Worm (Caenorhabditis elegans) whole organism, L4 larva: ENCODE measurements around the gene ule-3.

ENCODE experiments used
- D1046.2 ChIP-seq: fragments of 200-800 bp; sonication (Bioruptor generic); IDR thresholded peaks from 2 replicates; pipeline ENCODE4 v1.3.6; 2022; ENCODE audit warnings: missing genetic modification characterization, missing compliant biosample characterization
- F26F4.8 ChIP-seq: fragments of 200-800 bp; sonication (Bioruptor generic); conservative IDR thresholded peaks from 2 replicates; pipeline ENCODE4 v1.3.6; 2022; ENCODE audit warnings: missing genetic modification characterization, missing compliant biosample characterization
- F44E2.7 ChIP-seq: fragments of 200-800 bp; sonication (Bioruptor generic); IDR thresholded peaks from 2 replicates; pipeline ENCODE4 v2.1.2; 2022; ENCODE audit warnings: missing genetic modification characterization, missing compliant biosample characterization
- F49E8.2 ChIP-seq: sonication (generic microtip); optimal IDR thresholded peaks from 2 replicates; lab custom pipeline; 2016; ENCODE audit warnings: missing compliant biosample characterization, mild to moderate bottlenecking, missing genetic modification characterization, borderline replicate concordance
- T26A8.4 ChIP-seq: fragments of 200-800 bp; sonication (Bioruptor generic); IDR thresholded peaks from 2 replicates; pipeline ENCODE4 v1.3.6; 2022; ENCODE audit warnings: missing genetic modification characterization, missing compliant biosample characterization
- aha-1 ChIP-seq: fragments of 150-350 bp; peaks from one replicate; lab custom pipeline; 2014; ENCODE audit warnings: missing biosample characterization, missing genetic modification characterization
- attf-4 ChIP-seq: sonication (generic microtip); optimal IDR thresholded peaks from 3 replicates; lab custom pipeline; 2017; ENCODE audit warnings: missing biosample characterization, missing genetic modification characterization
- ceh-20 ChIP-seq: fragments of 200-800 bp; sonication (Bioruptor generic); IDR thresholded peaks from 2 replicates; pipeline ENCODE4 v1.3.6; 2022; ENCODE audit warnings: missing genetic modification reagents, missing genetic modification characterization, missing compliant biosample characterization
- ceh-32 ChIP-seq: sonication (generic microtip); optimal IDR thresholded peaks from 2 replicates; lab custom pipeline; 2016; ENCODE audit warnings: mild to moderate bottlenecking, missing genetic modification characterization, missing compliant biosample characterization; ENCODE audit not compliant: poor library complexity
- ceh-44 ChIP-seq: fragments of 200-800 bp; sonication (Bioruptor generic); IDR thresholded peaks from 2 replicates; pipeline ENCODE4 v1.3.6; 2022; ENCODE audit warnings: missing genetic modification reagents, missing genetic modification characterization, missing compliant biosample characterization
- ceh-62 ChIP-seq: sonication (generic microtip); optimal IDR thresholded peaks from 2 replicates; lab custom pipeline; 2017; ENCODE audit warnings: missing biosample characterization, missing genetic modification characterization
- ces-1 ChIP-seq: fragments of 150-350 bp; sonication (generic microtip); optimal IDR thresholded peaks from 4 replicates; lab custom pipeline; 2014; ENCODE audit warnings: missing biosample characterization, missing genetic modification reagents, missing genetic modification characterization
- daf-16 ChIP-seq, 3 experiments: sonication (generic microtip); optimal IDR thresholded peaks; 2 replicates each; lab custom pipeline; 2016 to 2017; ENCODE audit warnings: missing genetic modification characterization in 3 of 3, missing genetic modification reagents in 3 of 3, mild to moderate bottlenecking in 2 of 3, missing compliant biosample characterization in 2 of 3, missing biosample characterization in 1 of 3, moderate library complexity in 1 of 3
- daf-19 ChIP-seq: fragments of 200-800 bp; sonication (Bioruptor generic); conservative IDR thresholded peaks from 2 replicates; pipeline ENCODE4 v1.3.6; 2022; ENCODE audit warnings: missing genetic modification characterization, missing compliant biosample characterization
- dmd-6 ChIP-seq: fragments of 200-800 bp; sonication (Bioruptor generic); IDR thresholded peaks from 2 replicates; pipeline ENCODE4 v1.3.6; 2022; ENCODE audit warnings: missing genetic modification reagents, missing genetic modification characterization, missing compliant biosample characterization
- dve-1 ChIP-seq: sonication (generic microtip); optimal IDR thresholded peaks from 2 replicates; lab custom pipeline; 2017; ENCODE audit warnings: antibody characterized with exemption, mild to moderate bottlenecking, missing genetic modification characterization, missing compliant biosample characterization; ENCODE audit not compliant: insufficient read depth
- egl-43 ChIP-seq: fragments of 200-800 bp; sonication (Bioruptor generic); IDR thresholded peaks from 2 replicates; pipeline ENCODE4 v1.3.6; 2022; ENCODE audit warnings: missing genetic modification reagents, missing genetic modification characterization, missing compliant biosample characterization
- hlh-11 ChIP-seq: fragments of 200-800 bp; sonication (Bioruptor generic); optimal IDR thresholded peaks from 2 replicates; lab custom pipeline; 2018; ENCODE audit warnings: mild to moderate bottlenecking, missing genetic modification characterization, missing compliant biosample characterization
- hlh-30 ChIP-seq: sonication (generic microtip); optimal IDR thresholded peaks from 2 replicates; lab custom pipeline; 2017; ENCODE audit warnings: antibody characterized with exemption, mild to moderate bottlenecking, missing genetic modification characterization, missing compliant biosample characterization; ENCODE audit not compliant: insufficient read depth
- hmg-1.1 ChIP-seq: fragments of 200-800 bp; sonication (Bioruptor generic); IDR thresholded peaks from 2 replicates; pipeline ENCODE4 v1.3.6; 2022; ENCODE audit warnings: missing genetic modification reagents, missing genetic modification characterization, missing compliant biosample characterization
- jun-1 ChIP-seq: fragments of 150-350 bp; optimal IDR thresholded peaks from 2 replicates; lab custom pipeline; 2014; ENCODE audit warnings: missing biosample characterization, missing genetic modification reagents, missing genetic modification characterization
- lim-7 ChIP-seq: fragments of 200-800 bp; sonication (Bioruptor generic); IDR thresholded peaks from 2 replicates; pipeline ENCODE4 v1.3.6; 2022; ENCODE audit warnings: missing genetic modification characterization, missing compliant biosample characterization
- lin-1 ChIP-seq: fragments of 200-800 bp; sonication (Bioruptor generic); IDR thresholded peaks from 2 replicates; pipeline ENCODE4 v1.3.6; 2022; ENCODE audit warnings: missing genetic modification reagents, missing genetic modification characterization, missing compliant biosample characterization
- lin-29 ChIP-seq: fragments of 200-800 bp; sonication (Bioruptor generic); IDR thresholded peaks from 2 replicates; pipeline ENCODE4 v1.3.6; 2022; ENCODE audit warnings: missing genetic modification reagents, missing genetic modification characterization, missing compliant biosample characterization
- lin-39 ChIP-seq: fragments of 150-350 bp; optimal IDR thresholded peaks from 2 replicates; lab custom pipeline; 2014; ENCODE audit warnings: missing biosample characterization, missing genetic modification reagents, missing genetic modification characterization
- lir-3 ChIP-seq: sonication (generic microtip); optimal IDR thresholded peaks from 2 replicates; lab custom pipeline; 2016; ENCODE audit warnings: mild to moderate bottlenecking, missing genetic modification characterization, missing compliant biosample characterization
- mdl-1 ChIP-seq, 2 experiments: fragments of 150-350 bp in 1 of 2; sonication (generic microtip) in 1 of 2; optimal IDR thresholded peaks; 2 replicates each; lab custom pipeline; 2014 to 2017; ENCODE audit warnings: missing biosample characterization in 2 of 2, missing genetic modification characterization in 2 of 2
- mdt-29 ChIP-seq: fragments of 200-800 bp; sonication (Bioruptor generic); IDR thresholded peaks from 2 replicates; pipeline ENCODE4 v1.3.6; 2022; ENCODE audit warnings: missing genetic modification reagents, missing genetic modification characterization, missing compliant biosample characterization
- mxl-2 ChIP-seq: fragments of 200-800 bp; sonication (Bioruptor generic); conservative IDR thresholded peaks from 2 replicates; pipeline ENCODE4 v1.3.6; 2022; ENCODE audit warnings: missing genetic modification reagents, missing genetic modification characterization, missing compliant biosample characterization
- mxl-3 ChIP-seq: fragments of 200-800 bp; sonication (Bioruptor generic); optimal IDR thresholded peaks from 2 replicates; lab custom pipeline; 2018; ENCODE audit warnings: mild to moderate bottlenecking, missing genetic modification characterization, missing compliant biosample characterization
- nhr-102 ChIP-seq: sonication (generic microtip); optimal IDR thresholded peaks from 2 replicates; lab custom pipeline; 2016; ENCODE audit warnings: mild to moderate bottlenecking, missing genetic modification characterization, moderate library complexity, missing compliant biosample characterization
- nhr-11 ChIP-seq: fragments of 150-350 bp; optimal IDR thresholded peaks from 2 replicates; lab custom pipeline; 2014; ENCODE audit warnings: missing biosample characterization, missing genetic modification characterization
- nhr-111 ChIP-seq: fragments of 200-800 bp; sonication (Bioruptor generic); optimal IDR thresholded peaks from 2 replicates; lab custom pipeline; 2018; ENCODE audit warnings: mild to moderate bottlenecking, missing genetic modification characterization, missing compliant biosample characterization
- nhr-28 ChIP-seq: fragments of 150-350 bp; optimal IDR thresholded peaks from 2 replicates; lab custom pipeline; 2014; ENCODE audit warnings: missing biosample characterization, missing genetic modification characterization
- nhr-41 ChIP-seq: fragments of 200-800 bp; sonication (Bioruptor generic); IDR thresholded peaks from 2 replicates; pipeline ENCODE4 v1.3.6; 2022; ENCODE audit warnings: missing genetic modification reagents, missing genetic modification characterization, missing compliant biosample characterization
- nhr-42 ChIP-seq: fragments of 200-800 bp; sonication (Bioruptor generic); IDR thresholded peaks from 2 replicates; pipeline ENCODE4 v1.3.6; 2022; ENCODE audit warnings: missing genetic modification characterization, missing compliant biosample characterization
- php-3 ChIP-seq: fragments of 200-800 bp; sonication (Bioruptor generic); IDR thresholded peaks from 2 replicates; pipeline ENCODE4 v1.3.6; 2022; ENCODE audit warnings: missing genetic modification reagents, missing genetic modification characterization, missing compliant biosample characterization
- pqm-1 ChIP-seq: sonication (generic microtip); optimal IDR thresholded peaks from 2 replicates; lab custom pipeline; 2017; ENCODE audit warnings: missing biosample characterization, missing genetic modification characterization
- sdz-12 ChIP-seq: fragments of 200-800 bp; sonication (Bioruptor generic); optimal IDR thresholded peaks from 2 replicates; lab custom pipeline; 2018; ENCODE audit warnings: mild to moderate bottlenecking, missing genetic modification characterization, missing compliant biosample characterization
- set-16 ChIP-seq: fragments of 200-800 bp; sonication (Bioruptor generic); IDR thresholded peaks from 2 replicates; pipeline ENCODE4 v1.3.6; 2022; ENCODE audit warnings: missing genetic modification reagents, missing genetic modification characterization, missing compliant biosample characterization
- snpc-1.2 ChIP-seq: fragments of 200-800 bp; sonication (Bioruptor generic); IDR thresholded peaks from 2 replicates; pipeline ENCODE4 v1.3.6; 2022; ENCODE audit warnings: missing genetic modification reagents, missing genetic modification characterization, missing compliant biosample characterization
- snpc-4 ChIP-seq: fragments of 150-350 bp; optimal IDR thresholded peaks from 2 replicates; lab custom pipeline; 2014; ENCODE audit warnings: missing biosample characterization, missing genetic modification characterization
- spr-1 ChIP-seq: sonication (generic microtip); optimal IDR thresholded peaks from 2 replicates; lab custom pipeline; 2016; ENCODE audit warnings: mild to moderate bottlenecking, missing genetic modification characterization, missing compliant biosample characterization
- tra-1 ChIP-seq: fragments of 200-800 bp; sonication (Bioruptor generic); IDR thresholded peaks from 2 replicates; pipeline ENCODE4 v1.3.6; 2022; ENCODE audit warnings: missing genetic modification reagents, missing genetic modification characterization, missing compliant biosample characterization
- unc-39 ChIP-seq: sonication (generic microtip); optimal IDR thresholded peaks from 2 replicates; lab custom pipeline; 2017; ENCODE audit warnings: missing biosample characterization, missing genetic modification characterization
- unc-62 ChIP-seq, 3 experiments: fragments of 150-350 bp in 1 of 3; sonication (generic microtip); optimal IDR thresholded peaks in 2 of 3; peaks in 1 of 3; 1 replicate in 1 of 3; 2 replicates in 2 of 3; lab custom pipeline; 2014 to 2017; ENCODE audit warnings: missing biosample characterization in 3 of 3, missing genetic modification characterization in 3 of 3, missing genetic modification reagents in 3 of 3, missing genotype in 1 of 3
- vab-7 ChIP-seq: fragments of 200-800 bp; sonication (Bioruptor generic); IDR thresholded peaks from 2 replicates; pipeline ENCODE4 v1.3.6; 2022; ENCODE audit warnings: missing genetic modification reagents, missing genetic modification characterization, missing compliant biosample characterization
- zag-1 ChIP-seq: fragments of 150-350 bp; optimal IDR thresholded peaks from 2 replicates; lab custom pipeline; 2014; ENCODE audit warnings: missing biosample characterization, missing genetic modification characterization

The ule-3 gene

DNA sequence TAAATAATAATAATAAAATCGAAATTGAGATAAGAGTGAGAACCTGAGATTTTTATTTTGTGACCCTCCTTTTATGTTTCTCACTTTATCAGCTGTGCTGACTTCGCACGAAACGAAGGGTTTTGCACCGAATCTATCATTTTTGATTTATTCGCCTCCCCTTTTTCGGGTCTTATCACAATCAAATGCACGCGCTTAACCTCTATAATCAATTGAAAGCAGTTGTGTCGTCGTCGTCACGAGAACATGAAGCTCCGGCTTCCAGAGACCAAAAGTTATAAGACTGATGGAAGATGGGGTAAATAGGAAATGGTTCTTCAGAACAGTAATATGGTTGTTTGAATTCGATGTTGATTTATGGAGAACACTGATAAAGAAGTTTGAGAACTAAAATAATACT lies 7.6 kb downstream of the ule-3 start, which contains the start of gene D1054.18 (continued):
- TF ChIP-seq unc-39 (no peak), nhr-28 (peak; percentile 84), ceh-20 (peak; percentile 63; the same call in 1 of the 2 replicates), nhr-102 (tag; lab: Kevin White, UChicago) (peak; percentile 42), hlh-30 (tag; lab: Kevin White, UChicago) (peak; percentile 55), attf-4 (tag; lab: Kevin White, UChicago) (no peak), F44E2.7 (GFP tag; lab: Robert Waterston, UW) (no peak), nhr-42 (GFP tag; lab: Robert Waterston, UW) (no peak), pqm-1 (tag; lab: Kevin White, UChicago) (peak; percentile 93), lir-3 (tag; lab: Kevin White, UChicago) (no peak), php-3 (GFP tag; lab: Robert Waterston, UW) (peak; percentile 97), jun-1 (tag; lab: Kevin White, UChicago) (no peak), hlh-11 (tag; lab: Kevin White, UChicago) (peak; percentile 91), egl-43 (no peak), sdz-12 (GFP tag; lab: Kevin White, UChicago) (no peak), snpc-1.2 (GFP tag; lab: Robert Waterston, UW) (no peak), mdl-1 (tag; optimal IDR thresholded peaks at IDR 0.05; lab: Kevin White, UChicago) (peak in 1 of 2 experiments; percentile 39), dmd-6 (GFP tag; lab: Robert Waterston, UW) (peak; percentile 95), unc-62 (GFP tag; optimal IDR thresholded peaks at IDR 0.05 in 1 of 2; lab: Kevin White, UChicago) (peak; percentile 51 to 96), unc-62 (tag; optimal IDR thresholded peaks at IDR 0.05; lab: Kevin White, UChicago) (no peak), aha-1 (tag; lab: Kevin White, UChicago) (peak; percentile 36), F49E8.2 (tag; lab: Kevin White, UChicago) (no peak), set-16 (GFP tag; lab: Robert Waterston, UW) (no peak), snpc-4 (tag; lab: Kevin White, UChicago) (no peak), nhr-41 (peak; percentile 85), F26F4.8 (no peak), ceh-62 (no peak)

ce11 chrV:10802060-10802459 lies 8.5 kb downstream of the ule-3 start:
- TF ChIP-seq daf-16 (GFP tag; optimal IDR thresholded peaks at IDR 0.05; lab: Kevin White, UChicago) (peak in 1 of 2 experiments; percentile 77), daf-16 (tag; optimal IDR thresholded peaks at IDR 0.05; lab: Kevin White, UChicago) (peak; percentile 93), nhr-11 (tag; lab: Kevin White, UChicago) (no peak), lin-1 (GFP tag; lab: Robert Waterston, UW) (peak; percentile 90), mdt-29 (GFP tag; lab: Robert Waterston, UW) (0 out of 2 replicates have a peak, but pooled peaks have one; percentile 31), dve-1 (tag; lab: Kevin White, UChicago) (peak; percentile 96), lim-7 (GFP tag; lab: Robert Waterston, UW) (no peak), T26A8.4 (no peak), F44E2.7 (GFP tag; lab: Robert Waterston, UW) (no peak), zag-1 (tag; lab: Kevin White, UChicago) (no peak), attf-4 (tag; lab: Kevin White, UChicago) (no peak), nhr-111 (GFP tag; lab: Kevin White, UChicago) (no peak), ces-1 (GFP tag; lab: Kevin White, UChicago) (no peak), ceh-44 (GFP tag; lab: Robert Waterston, UW) (no peak), ceh-32 (tag; lab: Kevin White, UChicago) (no peak), lin-39 (tag; lab: Kevin White, UChicago) (no peak), vab-7 (GFP tag; lab: Robert Waterston, UW) (no peak), hlh-30 (tag; lab: Kevin White, UChicago) (peak; percentile 61), hmg-1.1 (no peak), lin-29 (GFP tag; lab: Robert Waterston, UW) (no peak), php-3 (GFP tag; lab: Robert Waterston, UW) (peak; percentile 96), mxl-3 (no peak), tra-1 (GFP tag; lab: Robert Waterston, UW) (peak; percentile 95), mxl-2 (GFP tag; lab: Robert Waterston, UW) (no peak), spr-1 (tag; lab: Kevin White, UChicago) (no peak), aha-1 (tag; lab: Kevin White, UChicago) (no peak), unc-62 (GFP tag; optimal IDR thresholded peaks at IDR 0.05 in 1 of 2; lab: Kevin White, UChicago) (no peak), unc-62 (tag; optimal IDR thresholded peaks at IDR 0.05; lab: Kevin White, UChicago) (no peak), snpc-4 (tag; lab: Kevin White, UChicago) (no peak), dmd-6 (GFP tag; lab: Robert Waterston, UW) (peak; percentile 99), D1046.2 (no peak), daf-19 (GFP tag; lab: Robert Waterston, UW) (no peak), hlh-11 (tag; lab: Kevin White, UChicago) (peak; percentile 95), nhr-41 (0 out of 2 replicates have a peak, but pooled peaks have one; percentile 54)
